Worm (Caenorhabditis elegans) whole organism, young adult: Measurements from ENCODE around the gene ifet-1.
A peak's percentile ranks its signal among the peaks of the same experiment; 100 is the strongest.

Experiments
- B0019.2 ChIP-seq: fragments of 200-800 bp; sonication (Bioruptor generic); conservative IDR thresholded peaks from 2 replicates; pipeline ENCODE4 v1.3.6; 2022; ENCODE audit warnings: missing genetic modification reagents, missing genetic modification characterization, missing compliant biosample characterization
- B0035.1 ChIP-seq: sonication (generic microtip); optimal IDR thresholded peaks from 2 replicates; lab custom pipeline; 2016; ENCODE audit warnings: missing genetic modification characterization, mild to moderate bottlenecking, missing compliant biosample characterization, missing genotype, missing genetic modification reagents
- B0336.3 ChIP-seq: fragments of 200-800 bp; sonication (Bioruptor generic); IDR thresholded peaks from 2 replicates; pipeline ENCODE4 v1.3.6; 2022; ENCODE audit warnings: missing genetic modification characterization, missing compliant biosample characterization
- F10E7.11 ChIP-seq: sonication (generic microtip); optimal IDR thresholded peaks from 2 replicates; lab custom pipeline; 2017; ENCODE audit warnings: mild to moderate bottlenecking, missing genetic modification characterization, moderate library complexity, missing compliant biosample characterization
- F22D6.2 ChIP-seq: sonication (generic microtip); optimal IDR thresholded peaks from 2 replicates; lab custom pipeline; 2016; ENCODE audit warnings: mild to moderate bottlenecking, missing genetic modification characterization, missing compliant biosample characterization
- F23B12.7 ChIP-seq: sonication (generic microtip); optimal IDR thresholded peaks from 2 replicates; lab custom pipeline; 2017; ENCODE audit warnings: missing genetic modification characterization, mild to moderate bottlenecking, missing compliant biosample characterization, antibody characterized with exemption, moderate library complexity; ENCODE audit not compliant: insufficient read depth
- F33H1.4 ChIP-seq: fragments of 200-800 bp; sonication (Bioruptor generic); IDR thresholded peaks from 2 replicates; pipeline ENCODE4 v1.3.6; 2022; ENCODE audit warnings: missing genetic modification reagents, missing genetic modification characterization, missing compliant biosample characterization
- F39B2.1 ChIP-seq: fragments of 200-800 bp; sonication (Bioruptor generic); IDR thresholded peaks from 2 replicates; pipeline ENCODE4 v1.3.6; 2022; ENCODE audit warnings: missing genetic modification reagents, missing genetic modification characterization, missing compliant biosample characterization
- F52B5.7 ChIP-seq: sonication (generic microtip); optimal IDR thresholded peaks from 2 replicates; lab custom pipeline; 2016; ENCODE audit warnings: mild to moderate bottlenecking, missing genetic modification characterization, missing compliant biosample characterization
- F55B11.4 ChIP-seq: sonication (generic microtip); optimal IDR thresholded peaks from 2 replicates; lab custom pipeline; 2016; ENCODE audit warnings: missing compliant biosample characterization, missing genetic modification characterization, borderline replicate concordance; ENCODE audit not compliant: insufficient read depth
- K11D2.4 ChIP-seq: fragments of 200-800 bp; sonication (Bioruptor generic); IDR thresholded peaks from 2 replicates; pipeline ENCODE4 v1.3.6; 2022; ENCODE audit warnings: missing genetic modification reagents, missing genetic modification characterization, missing compliant biosample characterization
- Y53F4B.3 ChIP-seq: fragments of 200-800 bp; sonication (Bioruptor generic); IDR thresholded peaks from 2 replicates; pipeline ENCODE4 v1.3.6; 2022; ENCODE audit warnings: missing genetic modification reagents, missing genetic modification characterization, missing compliant biosample characterization
- attf-5 ChIP-seq: fragments of 200-800 bp; sonication (Bioruptor generic); optimal IDR thresholded peaks from 2 replicates; lab custom pipeline; 2018; ENCODE audit warnings: mild to moderate bottlenecking, missing genetic modification characterization, missing compliant biosample characterization
- ceh-27 ChIP-seq: fragments of 200-800 bp; sonication (Bioruptor generic); optimal IDR thresholded peaks from 2 replicates; lab custom pipeline; 2018; ENCODE audit warnings: mild to moderate bottlenecking, missing genetic modification characterization, moderate library complexity, missing compliant biosample characterization
- ceh-91 ChIP-seq: fragments of 200-800 bp; sonication (Bioruptor generic); IDR thresholded peaks from 2 replicates; pipeline ENCODE4 v1.3.6; 2022; ENCODE audit warnings: missing genetic modification reagents, missing genetic modification characterization, missing compliant biosample characterization
- chd-7 ChIP-seq: sonication (generic microtip); optimal IDR thresholded peaks from 2 replicates; lab custom pipeline; 2016; ENCODE audit warnings: mild to moderate bottlenecking, missing genetic modification characterization, moderate library complexity, missing compliant biosample characterization
- dox-1 ChIP-seq: fragments of 200-800 bp; sonication (Bioruptor generic); IDR thresholded peaks from 2 replicates; pipeline ENCODE4 v1.3.6; 2022; ENCODE audit warnings: missing genetic modification reagents, missing genetic modification characterization, missing compliant biosample characterization
- egl-18 ChIP-seq: fragments of 200-800 bp; sonication (Bioruptor generic); IDR thresholded peaks from 2 replicates; pipeline ENCODE4 v1.3.6; 2022; ENCODE audit warnings: missing genetic modification reagents, missing genetic modification characterization, missing compliant biosample characterization
- egl-44 ChIP-seq: fragments of 200-800 bp; sonication (Bioruptor generic); IDR thresholded peaks from 2 replicates; pipeline ENCODE4 v1.3.6; 2022; ENCODE audit warnings: missing genetic modification reagents, missing genetic modification characterization, missing compliant biosample characterization
- ekl-4 ChIP-seq: fragments of 200-800 bp; sonication (Bioruptor generic); IDR thresholded peaks from 2 replicates; pipeline ENCODE4 v1.3.6; 2022; ENCODE audit warnings: missing genetic modification reagents, missing genetic modification characterization, missing compliant biosample characterization
- fkh-3 ChIP-seq: sonication (generic microtip); optimal IDR thresholded peaks from 2 replicates; lab custom pipeline; 2016; ENCODE audit warnings: mild to moderate bottlenecking, missing genetic modification characterization, missing compliant biosample characterization
- hlh-26 ChIP-seq: fragments of 200-800 bp; sonication (Bioruptor generic); conservative IDR thresholded peaks from 2 replicates; pipeline ENCODE4 v1.3.6; 2022; ENCODE audit warnings: missing genetic modification reagents, missing genetic modification characterization, missing compliant biosample characterization
- lin-26 ChIP-seq: fragments of 200-800 bp; sonication (Bioruptor generic); IDR thresholded peaks from 2 replicates; pipeline ENCODE4 v1.3.6; 2022; ENCODE audit warnings: missing genetic modification reagents, missing genetic modification characterization, missing compliant biosample characterization
- lin-35 ChIP-seq, 3 experiments: fragments of 150-350 bp in 2 of 3; sonication (generic microtip) in 1 of 3; optimal IDR thresholded peaks; 2 replicates each; lab custom pipeline; 2014 to 2018; ENCODE audit warnings: missing biosample characterization in 3 of 3, missing genetic modification characterization in 3 of 3, missing genetic modification reagents in 3 of 3
- lin-40 ChIP-seq: sonication (generic microtip); optimal IDR thresholded peaks from 2 replicates; lab custom pipeline; 2016; ENCODE audit warnings: missing genetic modification characterization, mild to moderate bottlenecking, missing compliant biosample characterization, missing genotype, missing genetic modification reagents
- lin-54 ChIP-seq: fragments of 200-800 bp; sonication (Bioruptor generic); optimal IDR thresholded peaks from 2 replicates; lab custom pipeline; 2018; ENCODE audit warnings: mild to moderate bottlenecking, missing genetic modification characterization, missing compliant biosample characterization
- madf-3 ChIP-seq: fragments of 200-800 bp; sonication (Bioruptor generic); IDR thresholded peaks from 2 replicates; pipeline ENCODE4 v1.3.6; 2022; ENCODE audit warnings: missing genetic modification reagents, missing genetic modification characterization, missing compliant biosample characterization
- mcd-1 ChIP-seq: fragments of 200-800 bp; sonication (Bioruptor generic); IDR thresholded peaks from 2 replicates; pipeline ENCODE4 v1.3.6; 2022; ENCODE audit warnings: missing genetic modification reagents, missing genetic modification characterization, missing compliant biosample characterization
- mes-4 ChIP-seq: sonication (generic microtip); optimal IDR thresholded peaks from 2 replicates; lab custom pipeline; 2016; ENCODE audit warnings: missing genotype, missing genetic modification characterization, missing compliant biosample characterization
- mxl-1 ChIP-seq: sonication (generic microtip); optimal IDR thresholded peaks from 2 replicates; lab custom pipeline; 2016; ENCODE audit warnings: missing genetic modification characterization, missing compliant biosample characterization
- nhr-120 ChIP-seq: fragments of 200-800 bp; sonication (Bioruptor generic); IDR thresholded peaks from 2 replicates; pipeline ENCODE4 v1.3.6; 2022; ENCODE audit warnings: missing genetic modification characterization, missing compliant biosample characterization
- nhr-179 ChIP-seq: sonication (generic microtip); optimal IDR thresholded peaks from 2 replicates; lab custom pipeline; 2016; ENCODE audit warnings: mild to moderate bottlenecking, missing genetic modification characterization, missing compliant biosample characterization
- nhr-80 ChIP-seq: sonication (generic microtip); optimal IDR thresholded peaks from 2 replicates; lab custom pipeline; 2016; ENCODE audit warnings: missing genetic modification characterization, missing compliant biosample characterization
- pha-4 ChIP-seq: fragments of 150-350 bp; sonication (generic microtip); optimal IDR thresholded peaks from 2 replicates; lab custom pipeline; 2014; ENCODE audit warnings: missing biosample characterization, missing genetic modification reagents, missing genetic modification characterization
- rcor-1 ChIP-seq: fragments of 200-800 bp; sonication (Bioruptor generic); IDR thresholded peaks from 2 replicates; pipeline ENCODE4 v1.3.6; 2022; ENCODE audit warnings: missing genetic modification reagents, missing genetic modification characterization, missing compliant biosample characterization
- rec-8 ChIP-seq, 2 experiments: sonication (generic microtip); optimal IDR thresholded peaks; 2 replicates each; lab custom pipeline; 2016; ENCODE audit warnings: mild to moderate bottlenecking in 2 of 2, missing genetic modification characterization in 2 of 2, missing genetic modification reagents in 2 of 2, missing genotype in 2 of 2, missing biosample characterization in 1 of 2, missing compliant biosample characterization in 1 of 2, moderate library complexity in 1 of 2
- repo-1 ChIP-seq: sonication (generic microtip); optimal IDR thresholded peaks from 2 replicates; lab custom pipeline; 2017; ENCODE audit warnings: mild to moderate bottlenecking, missing genetic modification characterization, missing compliant biosample characterization
- rpc-1 ChIP-seq, 2 experiments: fragments of 150-350 bp in 1 of 2; sonication (generic microtip) in 1 of 2; optimal IDR thresholded peaks; 2 replicates each; lab custom pipeline; 2014 to 2018; ENCODE audit warnings: missing biosample characterization in 1 of 2, missing genetic modification characterization in 1 of 2, missing genetic modification reagents in 1 of 2, missing genotype in 1 of 2
- snpc-1.1 ChIP-seq: sonication (generic microtip); optimal IDR thresholded peaks from 2 replicates; lab custom pipeline; 2017; ENCODE audit warnings: missing genetic modification characterization, mild to moderate bottlenecking, missing compliant biosample characterization, antibody characterized with exemption, moderate library complexity, missing genotype, missing genetic modification reagents; ENCODE audit not compliant: insufficient read depth
- snpc-3.4 ChIP-seq: sonication (generic microtip); optimal IDR thresholded peaks from 2 replicates; lab custom pipeline; 2017; ENCODE audit warnings: missing genetic modification characterization, mild to moderate bottlenecking, missing compliant biosample characterization, antibody characterized with exemption, moderate library complexity, missing genotype, missing genetic modification reagents
- snpc-4 ChIP-seq, 5 experiments: fragments of 150-350 bp in 1 of 5; sonication (generic microtip) in 4 of 5; optimal IDR thresholded peaks; 2 replicates each; lab custom pipeline; 2014 to 2018; ENCODE audit warnings: missing genetic modification characterization in 5 of 5, missing biosample characterization in 3 of 5, antibody characterized with exemption in 2 of 5, mild to moderate bottlenecking in 2 of 5, missing compliant biosample characterization in 2 of 5, missing genotype in 2 of 5, moderate library complexity in 2 of 5, missing genetic modification reagents in 1 of 5
- sptf-2 ChIP-seq: fragments of 200-800 bp; sonication (Bioruptor generic); optimal IDR thresholded peaks from 2 replicates; lab custom pipeline; 2018; ENCODE audit warnings: mild to moderate bottlenecking, missing genetic modification characterization, missing compliant biosample characterization
- unc-62 ChIP-seq: fragments of 150-350 bp; optimal IDR thresholded peaks from 2 replicates; lab custom pipeline; 2014; ENCODE audit warnings: missing biosample characterization, missing genetic modification reagents, missing genetic modification characterization
- zfh-2 ChIP-seq: fragments of 200-800 bp; sonication (Bioruptor generic); conservative IDR thresholded peaks from 2 replicates; pipeline ENCODE4 v1.3.6; 2022; ENCODE audit warnings: missing genetic modification reagents, missing genetic modification characterization, missing compliant biosample characterization
- ztf-18 ChIP-seq: sonication (generic microtip); optimal IDR thresholded peaks from 2 replicates; lab custom pipeline; 2016; ENCODE audit warnings: missing genotype, mild to moderate bottlenecking, missing genetic modification characterization, missing compliant biosample characterization
- ztf-26 ChIP-seq: sonication (generic microtip); optimal IDR thresholded peaks from 2 replicates; lab custom pipeline; 2017; ENCODE audit warnings: missing genetic modification characterization, missing compliant biosample characterization
- ztf-3 ChIP-seq: fragments of 200-800 bp; sonication (Bioruptor generic); optimal IDR thresholded peaks from 2 replicates; lab custom pipeline; 2018; ENCODE audit warnings: mild to moderate bottlenecking, missing genetic modification characterization, missing compliant biosample characterization
- ztf-6 ChIP-seq: fragments of 200-800 bp; sonication (Bioruptor generic); IDR thresholded peaks from 2 replicates; pipeline ENCODE4 v1.3.6; 2022; ENCODE audit warnings: missing genetic modification reagents, missing genetic modification characterization, missing compliant biosample characterization

ifet-1 gene

DNA sequence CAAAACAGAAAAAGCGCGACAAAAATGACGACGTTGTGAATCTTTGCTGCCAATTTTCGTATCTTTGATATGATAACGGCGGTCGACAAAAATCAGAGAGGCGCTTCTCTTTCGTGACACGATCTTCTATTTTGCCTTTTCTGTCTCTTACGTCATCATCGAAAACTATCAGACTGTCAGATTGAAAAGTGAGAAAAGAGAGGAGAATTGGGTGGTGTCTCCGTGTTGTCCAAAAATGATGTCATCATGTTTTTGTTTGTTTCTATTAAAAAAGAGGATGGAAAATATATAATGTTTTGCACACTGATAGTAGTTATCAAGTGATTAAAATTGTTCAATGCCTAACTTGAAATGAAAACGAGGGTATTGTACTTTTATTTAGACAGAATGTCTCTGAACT, 21.1 kb upstream of the ifet-1 start (continued):
- TF ChIP-seq Y53F4B.3 (GFP tag; lab: Robert Waterston, UW) (no peak), attf-5 (GFP tag; lab: Kevin White, UChicago) (peak; percentile 39), nhr-80 (peak; percentile 93), repo-1 (tag; lab: Kevin White, UChicago) (no peak), B0336.3 (peak; percentile 68), B0019.2 (GFP tag; lab: Robert Waterston, UW) (no peak), F55B11.4 (tag; lab: Kevin White, UChicago) (no peak), F22D6.2 (no peak), F39B2.1 (GFP tag; lab: Robert Waterston, UW) (no peak), F33H1.4 (GFP tag; lab: Robert Waterston, UW) (no peak), pha-4 (tag; lab: Kevin White, UChicago) (no peak), snpc-4 (GFP tag; optimal IDR thresholded peaks at IDR 0.05; lab: Kevin White, UChicago) (no peak), snpc-4 (tag; optimal IDR thresholded peaks at IDR 0.05; lab: Kevin White, UChicago) (peak in 1 of 4 experiments; percentile 7), mcd-1 (no peak), lin-35 (GFP tag; optimal IDR thresholded peaks at IDR 0.05; lab: Kevin White, UChicago) (no peak), unc-62 (GFP tag; lab: Kevin White, UChicago) (peak; percentile 87), mes-4 (tag; lab: Kevin White, UChicago) (no peak), hlh-26 (no peak), zfh-2 (GFP tag; lab: Robert Waterston, UW) (no peak), mxl-1 (tag; lab: Kevin White, UChicago) (no peak), rcor-1 (GFP tag; lab: Robert Waterston, UW) (no peak), ceh-91 (no peak), F52B5.7 (tag; lab: Kevin White, UChicago) (no peak), ztf-18 (no peak), ekl-4 (GFP tag; lab: Robert Waterston, UW) (no peak), chd-7 (tag; lab: Kevin White, UChicago) (peak; percentile 19), K11D2.4 (GFP tag; lab: Robert Waterston, UW) (no peak), madf-3 (no peak), rpc-1 (optimal IDR thresholded peaks at IDR 0.05; lab: Kevin White, UChicago) (no peak), rpc-1 (tag; optimal IDR thresholded peaks at IDR 0.05; lab: Kevin White, UChicago) (no peak), lin-40 (tag; lab: Kevin White, UChicago) (peak; percentile 36), ztf-3 (no peak), nhr-120 (GFP tag; lab: Robert Waterston, UW) (no peak), egl-18 (GFP tag; lab: Robert Waterston, UW) (no peak), B0035.1 (tag; lab: Kevin White, UChicago) (no peak), fkh-3 (tag; lab: Kevin White, UChicago) (no peak), F23B12.7 (no peak), ztf-26 (tag; lab: Kevin White, UChicago) (peak; percentile 9), egl-44 (GFP tag; lab: Robert Waterston, UW) (0 out of 2 replicates have a peak, but pooled peaks have one; percentile 31), sptf-2 (GFP tag; lab: Kevin White, UChicago) (no peak), nhr-179 (no peak), ztf-6 (no peak), rec-8 (tag; optimal IDR thresholded peaks at IDR 0.05; lab: Kevin White, UChicago) (no peak), lin-54 (GFP tag; lab: Kevin White, UChicago) (no peak), snpc-1.1 (tag; lab: Kevin White, UChicago) (no peak), dox-1 (GFP tag; lab: Robert Waterston, UW) (peak; percentile 39; the same call in 1 of the 2 replicates), F10E7.11 (no peak), snpc-3.4 (tag; lab: Kevin White, UChicago) (no peak), lin-26 (no peak), ceh-27 (GFP tag; lab: Kevin White, UChicago) (no peak)
